Fruit fly (Drosophila melanogaster): Measurements from ENCODE around the gene robo2.

The robo2 gene

dm6 chr2L:1420287-1420686, at the start of gene robo2 (continued):
- TF ChIP-seq CG1792 (GFP tag; optimal IDR thresholded peaks at IDR 0.05) (no peak), CG31365 (tag; optimal IDR thresholded peaks at IDR 0.05) (peak; percentile 55), fd96Cb (tag; optimal IDR thresholded peaks at IDR 0.05) (no peak), CG7271 (tag; optimal IDR thresholded peaks at IDR 0.05) (no peak), gro (GFP tag; optimal IDR thresholded peaks at IDR 0.05) (peak; percentile 64), CG6765 (GFP tag; optimal IDR thresholded peaks at IDR 0.05) (no peak), insv (GFP tag; optimal IDR thresholded peaks at IDR 0.05) (peak in 1 of 2 experiments; percentile 48), fd3F (GFP tag; optimal IDR thresholded peaks at IDR 0.05) (no peak), Awh (GFP tag; IDR thresholded peaks at IDR 0.05) (peak; percentile 80), Sox100B (GFP tag; optimal IDR thresholded peaks at IDR 0.05) (no peak), rib (GFP tag; IDR thresholded peaks at IDR 0.05) (peak; percentile 80; the same call in 1 of the 2 replicates), dimm (GFP tag; IDR thresholded peaks at IDR 0.05) (no peak), Mrtf (GFP tag; IDR thresholded peaks at IDR 0.05) (no peak), Med (GFP tag) (peak; percentile 96), NC2α (GFP tag; optimal IDR thresholded peaks at IDR 0.05) (peak; percentile 10), wor (GFP tag; IDR thresholded peaks at IDR 0.05) (no peak), fru (optimal IDR thresholded peaks at IDR 0.05) (no peak), hb (GFP tag; IDR thresholded peaks at IDR 0.05; ENCODE audit: partially characterized antibody) (no peak), Opbp (GFP tag; IDR thresholded peaks at IDR 0.05; ENCODE audit: partially characterized antibody) (peak; percentile 72), Antp (GFP tag; optimal IDR thresholded peaks at IDR 0.05) (peak; percentile 26), bowl (GFP tag; IDR thresholded peaks at IDR 0.05) (peak; percentile 60; the same call in 1 of the 2 replicates), CG1647 (GFP tag; optimal IDR thresholded peaks at IDR 0.05) (peak; percentile 13), H2.0 (GFP tag; IDR thresholded peaks at IDR 0.05) (no peak), Max (GFP tag; optimal IDR thresholded peaks at IDR 0.05) (peak; percentile 66), CG11247 (GFP tag; IDR thresholded peaks at IDR 0.05) (peak; percentile 37; the same call in 1 of the 2 replicates), CG17186 (GFP tag; optimal IDR thresholded peaks at IDR 0.05) (peak; percentile 4), sug (tag; optimal IDR thresholded peaks at IDR 0.05) (peak; percentile 60), CG5953 (GFP tag; IDR thresholded peaks at IDR 0.05) (peak; percentile 66), CG8359 (GFP tag; optimal IDR thresholded peaks at IDR 0.05; ENCODE audit: borderline replicate concordance) (peak; percentile 29), CG14050 (GFP tag; IDR thresholded peaks at IDR 0.05) (peak; percentile 43; the same call in 2 of the 3 replicates), hbn (GFP tag; IDR thresholded peaks at IDR 0.05; ENCODE audit: partially characterized antibody) (peak; percentile 45; the same call in 1 of the 2 replicates), klu (GFP tag; IDR thresholded peaks at IDR 0.05) (no peak), hth (optimal IDR thresholded peaks at IDR 0.05) (no peak), CG15514 (GFP tag; optimal IDR thresholded peaks at IDR 0.05) (peak; percentile 52), Mad (GFP tag; optimal IDR thresholded peaks at IDR 0.05) (no peak), CG14860 (GFP tag; IDR thresholded peaks at IDR 0.05; ENCODE audit: partially characterized antibody) (no peak; the same call in 2 of the 3 replicates), inv (GFP tag; IDR thresholded peaks at IDR 0.05; ENCODE audit: partially characterized antibody) (no peak), CG2199 (GFP tag; IDR thresholded peaks at IDR 0.05) (peak; percentile 80), CG7786 (GFP tag; optimal IDR thresholded peaks at IDR 0.05) (no peak), pho (GFP tag; optimal IDR thresholded peaks at IDR 0.05) (peak; percentile 19), CG3995 (GFP tag; optimal IDR thresholded peaks at IDR 0.05) (no peak), CG12219 (GFP tag; optimal IDR thresholded peaks at IDR 0.05) (peak; percentile 59), sens-2 (GFP tag; IDR thresholded peaks at IDR 0.05) (no peak), CG18619 (GFP tag; optimal IDR thresholded peaks at IDR 0.05) (peak; percentile 42), sisA (GFP tag; IDR thresholded peaks at IDR 0.05) (no peak), mld (GFP tag; IDR thresholded peaks at IDR 0.05; ENCODE audit: partially characterized antibody) (peak; percentile 60; the same call in 1 of the 3 replicates), sr (GFP tag; IDR thresholded peaks at IDR 0.05) (peak; percentile 38; the same call in 1 of the 3 replicates), Dip3 (GFP tag; optimal IDR thresholded peaks at IDR 0.05) (no peak), CG8765 (GFP tag; IDR thresholded peaks at IDR 0.05) (peak; percentile 29; the same call in 1 of the 2 replicates), Oaz (GFP tag; IDR thresholded peaks at IDR 0.05) (no peak), Stat92E (GFP tag; optimal IDR thresholded peaks at IDR 0.05) (peak in 1 of 3 experiments; percentile 47)
